Fruit fly (Drosophila melanogaster) whole organism, embryonic: ENCODE results near the gene CG15914.
A peak's percentile ranks its signal among the peaks of the same experiment; 100 is the strongest.

ENCODE experiments used
- Bgb ChIP-seq: fragments of 200-800 bp; sonication (Bioruptor generic); IDR thresholded peaks from 2 replicates; pipeline ENCODE4 v1.3.6; 2022; ENCODE audit warnings: missing biosample characterization, missing genetic modification characterization; ENCODE audit not compliant: partially characterized antibody
- CG10209 ChIP-seq: fragments of 200-800 bp; sonication (Bioruptor generic); optimal IDR thresholded peaks from 3 replicates; lab custom pipeline; 2017; ENCODE audit warnings: missing biosample characterization, mild to moderate bottlenecking, missing genetic modification characterization, missing genetic modification reagents
- CG11723 ChIP-seq: fragments of 200-800 bp; sonication (Bioruptor generic); optimal IDR thresholded peaks from 2 replicates; lab custom pipeline; 2017; ENCODE audit warnings: missing biosample characterization, mild to moderate bottlenecking, missing genetic modification characterization
- CG12071 ChIP-seq: fragments of 200-800 bp; sonication (Bioruptor generic); optimal IDR thresholded peaks from 3 replicates; lab custom pipeline; 2018; ENCODE audit warnings: missing biosample characterization, mild to moderate bottlenecking, missing genetic modification characterization
- CG1233 ChIP-seq: fragments of 200-800 bp; sonication (Bioruptor generic); optimal IDR thresholded peaks from 4 replicates; lab custom pipeline; 2018; ENCODE audit warnings: missing biosample characterization, mild to moderate bottlenecking, missing genetic modification characterization
- CG13287 ChIP-seq: fragments of 200-800 bp; sonication (Bioruptor generic); IDR thresholded peaks from 2 replicates; pipeline ENCODE4 v1.3.6; 2022; ENCODE audit warnings: missing biosample characterization, missing genetic modification characterization; ENCODE audit not compliant: partially characterized antibody
- CG14710 ChIP-seq: fragments of 200-800 bp; sonication (Bioruptor generic); optimal IDR thresholded peaks from 3 replicates; lab custom pipeline; 2019; ENCODE audit warnings: missing biosample characterization, mild to moderate bottlenecking, missing genetic modification characterization, moderate library complexity
- CG15601 ChIP-seq: fragments of 200-800 bp; sonication (Bioruptor generic); optimal IDR thresholded peaks from 3 replicates; lab custom pipeline; 2019; ENCODE audit warnings: missing biosample characterization, mild to moderate bottlenecking, missing genetic modification characterization, moderate library complexity
- CG1602 ChIP-seq: fragments of 200-800 bp; sonication (Bioruptor generic); optimal IDR thresholded peaks from 3 replicates; lab custom pipeline; 2016; ENCODE audit warnings: missing biosample characterization, missing genetic modification characterization
- CG18262 ChIP-seq: fragments of 200-800 bp; optimal IDR thresholded peaks from 3 replicates; lab custom pipeline; 2019; ENCODE audit warnings: missing biosample characterization, mild to moderate bottlenecking, missing genetic modification characterization, moderate library complexity
- CG18599 ChIP-seq: fragments of 200-800 bp; sonication (Bioruptor generic); optimal IDR thresholded peaks from 3 replicates; lab custom pipeline; 2017; ENCODE audit warnings: missing biosample characterization, missing genetic modification characterization, mild to moderate bottlenecking, moderate library complexity, missing genetic modification reagents
- CG2116 ChIP-seq: fragments of 200-800 bp; sonication (Bioruptor generic); optimal IDR thresholded peaks from 3 replicates; lab custom pipeline; 2018; ENCODE audit warnings: missing biosample characterization, mild to moderate bottlenecking, missing genetic modification characterization
- CG3163 ChIP-seq: fragments of 200-800 bp; sonication (Bioruptor generic); optimal IDR thresholded peaks from 3 replicates; lab custom pipeline; 2016; ENCODE audit warnings: missing biosample characterization, missing genetic modification characterization
- CG33557 ChIP-seq: fragments of 200-800 bp; sonication (Bioruptor generic); optimal IDR thresholded peaks from 2 replicates; lab custom pipeline; 2019; ENCODE audit warnings: missing biosample characterization, mild to moderate bottlenecking, missing genetic modification characterization, moderate library complexity
- CG3847 ChIP-seq: fragments of 200-800 bp; sonication (Bioruptor generic); IDR thresholded peaks from 2 replicates; pipeline ENCODE4 v1.3.6; 2022; ENCODE audit warnings: missing biosample characterization, missing genetic modification characterization
- CG4730 ChIP-seq: fragments of 200-800 bp; sonication (Bioruptor generic); IDR thresholded peaks from 2 replicates; pipeline ENCODE4 v1.3.6; 2022; ENCODE audit warnings: missing biosample characterization, missing genetic modification characterization
- CG7372 ChIP-seq: fragments of 200-800 bp; sonication (Bioruptor generic); IDR thresholded peaks from 2 replicates; pipeline ENCODE4 v1.3.6; 2022; ENCODE audit warnings: missing biosample characterization, missing genetic modification characterization
- CG7839 ChIP-seq: fragments of 200-800 bp; sonication (Bioruptor generic); optimal IDR thresholded peaks from 3 replicates; lab custom pipeline; 2018; ENCODE audit warnings: missing biosample characterization, mild to moderate bottlenecking, missing genetic modification characterization, moderate library complexity
- CG8478 ChIP-seq: fragments of >200 bp; optimal IDR thresholded peaks from 2 replicates; lab custom pipeline; 2018
- D19A ChIP-seq: fragments of 200-800 bp; optimal IDR thresholded peaks from 3 replicates; lab custom pipeline; 2019; ENCODE audit warnings: missing biosample characterization, mild to moderate bottlenecking, missing genetic modification characterization, moderate library complexity
- Dfd ChIP-seq, 2 experiments: fragments of >200 bp; optimal IDR thresholded peaks; 2 replicates each; lab custom pipeline; 2017; ENCODE audit warnings: missing biosample characterization in 2 of 2, missing genetic modification characterization in 2 of 2
- Doc3 ChIP-seq: fragments of 200-800 bp; sonication (Bioruptor generic); IDR thresholded peaks from 3 replicates; pipeline ENCODE4 v1.3.6; 2022; ENCODE audit warnings: missing biosample characterization, missing genetic modification characterization; ENCODE audit not compliant: partially characterized antibody
- Dref ChIP-seq: fragments of 200-800 bp; sonication (Bioruptor generic); IDR thresholded peaks from 2 replicates; pipeline ENCODE4 v1.3.6; 2022; ENCODE audit warnings: missing biosample characterization, missing genetic modification characterization
- HLHmδ ChIP-seq: fragments of 200-800 bp; sonication (Bioruptor generic); optimal IDR thresholded peaks from 2 replicates; lab custom pipeline; 2018; ENCODE audit warnings: missing biosample characterization, mild to moderate bottlenecking, missing genetic modification characterization, moderate library complexity
- Hr78 ChIP-seq, 2 experiments: fragments of 200-800 bp in 1 of 2; fragments of >200 bp in 1 of 2; sonication (Bioruptor generic) in 1 of 2; optimal IDR thresholded peaks; 2 replicates each; lab custom pipeline; 2017 to 2019; ENCODE audit warnings: missing biosample characterization in 2 of 2, missing genetic modification characterization in 2 of 2, mild to moderate bottlenecking in 1 of 2, moderate library complexity in 1 of 2
- MBD-R2 ChIP-seq: fragments of 200-800 bp; sonication (Bioruptor generic); IDR thresholded peaks from 2 replicates; pipeline ENCODE4 v1.3.6; 2022; ENCODE audit warnings: missing biosample characterization, missing genetic modification characterization
- Max ChIP-seq: fragments of 200-800 bp; sonication (Bioruptor generic); optimal IDR thresholded peaks from 2 replicates; lab custom pipeline; 2016; ENCODE audit warnings: missing biosample characterization, mild to moderate bottlenecking, missing genetic modification characterization
- Meics ChIP-seq: fragments of 200-800 bp; sonication (Bioruptor generic); optimal IDR thresholded peaks from 2 replicates; lab custom pipeline; 2017; ENCODE audit warnings: missing biosample characterization, mild to moderate bottlenecking, missing genetic modification characterization
- Ptx1 ChIP-seq: fragments of 200-800 bp; sonication (Bioruptor generic); IDR thresholded peaks from 2 replicates; pipeline ENCODE4 v1.3.6; 2022; ENCODE audit warnings: missing biosample characterization, missing genetic modification characterization
- Rfx ChIP-seq: fragments of 200-800 bp; sonication (Bioruptor generic); IDR thresholded peaks from 2 replicates; pipeline ENCODE4 v1.3.6; 2022; ENCODE audit warnings: missing biosample characterization, missing genetic modification characterization
- Scr ChIP-seq: fragments of 200-800 bp; sonication (Bioruptor generic); IDR thresholded peaks from 2 replicates; pipeline ENCODE4 v1.3.6; 2022; ENCODE audit warnings: missing biosample characterization, missing genetic modification characterization; ENCODE audit not compliant: partially characterized antibody
- Six4 ChIP-seq: fragments of 200-800 bp; sonication (Bioruptor generic); optimal IDR thresholded peaks from 2 replicates; lab custom pipeline; 2016; ENCODE audit warnings: missing biosample characterization, missing genetic modification characterization
- Ssrp ChIP-seq: fragments of 200-800 bp; sonication (Bioruptor generic); optimal IDR thresholded peaks from 2 replicates; lab custom pipeline; 2018; ENCODE audit warnings: missing biosample characterization, mild to moderate bottlenecking, missing genetic modification characterization, moderate library complexity
- Stat92E ChIP-seq, 3 experiments: fragments of >200 bp in 2 of 3; fragments of 200-800 bp in 1 of 3; sonication (Bioruptor generic) in 1 of 3; optimal IDR thresholded peaks; 2 replicates each; lab custom pipeline; 2017 to 2019; ENCODE audit warnings: missing biosample characterization in 3 of 3, missing genetic modification characterization in 3 of 3, mild to moderate bottlenecking in 1 of 3, moderate library complexity in 1 of 3
- az2 ChIP-seq: fragments of 200-800 bp; sonication (Bioruptor generic); optimal IDR thresholded peaks from 3 replicates; lab custom pipeline; 2016; ENCODE audit warnings: missing biosample characterization, missing genetic modification characterization
- bsh ChIP-seq, 2 experiments: fragments of 200-800 bp; sonication (Bioruptor generic); optimal IDR thresholded peaks; 2 replicates each; lab custom pipeline; 2017 to 2018; ENCODE audit warnings: mild to moderate bottlenecking in 2 of 2, missing biosample characterization in 2 of 2, missing genetic modification characterization in 2 of 2, moderate library complexity in 1 of 2
- btn ChIP-seq: fragments of 200-800 bp; sonication (Bioruptor generic); optimal IDR thresholded peaks from 2 replicates; lab custom pipeline; 2016; ENCODE audit warnings: missing biosample characterization, missing genetic modification characterization
- esg ChIP-seq: fragments of 200-800 bp; sonication (Bioruptor generic); conservative IDR thresholded peaks from 2 replicates; pipeline ENCODE4 v1.3.6; 2022; ENCODE audit warnings: missing biosample characterization, missing genetic modification characterization
- nmo ChIP-seq: fragments of 200-800 bp; sonication (Bioruptor generic); optimal IDR thresholded peaks from 2 replicates; lab custom pipeline; 2018; ENCODE audit warnings: missing biosample characterization, mild to moderate bottlenecking, missing genetic modification characterization, moderate library complexity
- pfk ChIP-seq: fragments of 200-800 bp; sonication (Bioruptor generic); optimal IDR thresholded peaks from 2 replicates; lab custom pipeline; 2018; ENCODE audit warnings: missing biosample characterization, mild to moderate bottlenecking, missing genetic modification characterization, moderate library complexity
- pzg ChIP-seq: fragments of 200-800 bp; sonication (Bioruptor generic); optimal IDR thresholded peaks from 3 replicates; lab custom pipeline; 2018; ENCODE audit warnings: missing biosample characterization, mild to moderate bottlenecking, missing genetic modification characterization, moderate library complexity
- sob ChIP-seq: fragments of 200-800 bp; sonication (Bioruptor generic); IDR thresholded peaks from 2 replicates; pipeline ENCODE4 v1.3.6; 2022; ENCODE audit warnings: missing biosample characterization, missing genetic modification characterization
- tll ChIP-seq, 2 experiments: fragments of 200-800 bp in 1 of 2; fragments of >200 bp in 1 of 2; sonication (Bioruptor generic) in 1 of 2; optimal IDR thresholded peaks; 2 replicates each; lab custom pipeline; 2017 to 2019; ENCODE audit warnings: missing biosample characterization in 2 of 2, missing genetic modification characterization in 2 of 2, mild to moderate bottlenecking in 1 of 2, moderate library complexity in 1 of 2
- twi ChIP-seq: fragments of 200-800 bp; optimal IDR thresholded peaks from 2 replicates; lab custom pipeline; 2019; ENCODE audit warnings: missing biosample characterization, mild to moderate bottlenecking, missing genetic modification characterization, moderate library complexity
- tx ChIP-seq: fragments of 200-800 bp; sonication (Bioruptor generic); optimal IDR thresholded peaks from 2 replicates; lab custom pipeline; 2016; ENCODE audit warnings: missing biosample characterization, missing genetic modification characterization
- wdn ChIP-seq: fragments of 200-800 bp; sonication (Bioruptor generic); IDR thresholded peaks from 2 replicates; pipeline ENCODE4 v1.3.6; 2022; ENCODE audit warnings: missing biosample characterization, missing genetic modification characterization
- zen ChIP-seq: fragments of 200-800 bp; sonication (Bioruptor generic); optimal IDR thresholded peaks from 3 replicates; lab custom pipeline; 2018; ENCODE audit warnings: missing biosample characterization, mild to moderate bottlenecking, missing genetic modification characterization, moderate library complexity

The CG15914 gene

DNA sequence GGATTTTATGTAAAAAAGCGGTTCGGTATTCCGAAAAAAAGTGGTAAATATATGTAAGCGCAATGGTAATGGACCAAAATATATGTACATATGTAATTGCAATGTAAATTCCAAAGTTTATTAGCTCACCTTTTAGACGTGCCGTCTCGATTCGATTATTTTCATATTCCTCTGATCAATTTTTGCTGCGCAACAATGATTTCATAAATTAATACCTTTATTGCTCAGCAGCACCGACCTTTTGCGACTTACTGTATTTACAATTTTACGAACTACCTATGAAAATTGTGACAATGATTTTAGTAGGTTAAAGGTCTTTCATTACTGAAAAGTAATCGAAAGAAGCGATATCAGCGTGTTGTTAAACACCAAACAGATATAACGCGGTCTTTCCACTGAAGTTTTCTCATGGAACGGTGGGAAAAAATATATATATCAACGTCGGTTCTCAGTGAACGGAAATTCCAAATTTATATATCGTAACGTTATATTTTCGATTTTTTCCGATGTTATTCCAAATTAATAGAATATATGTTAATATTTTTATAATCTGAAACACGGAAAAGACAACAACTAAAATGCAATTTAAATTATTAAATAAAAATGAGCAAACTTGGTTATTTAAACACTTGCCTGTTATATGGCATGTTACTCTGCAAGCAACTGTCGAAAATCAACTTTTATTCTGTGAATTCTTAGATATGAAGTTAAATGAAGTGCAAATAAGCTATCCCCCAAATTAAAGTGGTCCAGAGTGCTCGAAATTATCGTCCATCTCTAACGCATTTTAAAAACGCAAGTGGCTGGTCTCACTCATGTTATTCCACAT, 36.8 kb downstream of the CG15914 start, which contains the start of the genes MSBP and CG15916:
TSS of gene MSBP (minus strand) at position 330 of the 829 bp plus-strand sequence.
TSS of gene CG15916 (plus strand) at position 810 of the 829 bp plus-strand sequence.
- TF ChIP-seq MBD-R2 (GFP tag; lab: Robert Waterston, UW) (peak; percentile 11; the same call in 1 of the 2 replicates), Ssrp (tag; lab: Kevin White, UChicago) (peak; percentile 53), CG1233 (GFP tag; lab: Kevin White, UChicago) (peak; percentile 31), tll (GFP tag; optimal IDR thresholded peaks at IDR 0.05; lab: Kevin White, UChicago) (no peak), nmo (GFP tag; lab: Kevin White, UChicago) (peak; percentile 70), Scr (peak; percentile 30; the same call in 1 of the 2 replicates), CG2116 (GFP tag; lab: Kevin White, UChicago) (peak; percentile 38), CG10209 (GFP tag; lab: Kevin White, UChicago) (peak; percentile 57), CG14710 (tag; lab: Kevin White, UChicago) (peak; percentile 66), D19A (tag; lab: Kevin White, UChicago) (peak; percentile 1), CG3847 (GFP tag; lab: Robert Waterston, UW) (peak; percentile 32; the same call in 1 of the 2 replicates), Doc3 (GFP tag; lab: Robert Waterston, UW) (no peak), bsh (GFP tag; optimal IDR thresholded peaks at IDR 0.05; lab: Kevin White, UChicago) (peak in 1 of 2 experiments; percentile 33), HLHmδ (no peak), zen (tag; lab: Kevin White, UChicago) (peak; percentile 9), az2 (GFP tag; lab: Kevin White, UChicago) (peak; percentile 9), CG11723 (GFP tag; lab: Kevin White, UChicago) (peak; percentile 61), Stat92E (GFP tag; optimal IDR thresholded peaks at IDR 0.05; lab: Kevin White, UChicago) (no peak), Bgb (GFP tag; lab: Robert Waterston, UW) (no peak; the same call in 1 of the 2 replicates), Hr78 (GFP tag; optimal IDR thresholded peaks at IDR 0.05; lab: Kevin White, UChicago) (peak in 1 of 2 experiments; percentile 87), wdn (GFP tag; lab: Robert Waterston, UW) (no peak), CG18599 (GFP tag; lab: Kevin White, UChicago) (peak; percentile 13), Max (GFP tag; lab: Kevin White, UChicago) (peak; percentile 12), CG1602 (GFP tag; lab: Kevin White, UChicago) (peak; percentile 13), sob (GFP tag; lab: Robert Waterston, UW) (no peak), CG3163 (GFP tag; lab: Kevin White, UChicago) (no peak), CG7839 (tag; lab: Kevin White, UChicago) (peak; percentile 45), Rfx (GFP tag; lab: Robert Waterston, UW) (peak; percentile 49; the same call in 1 of the 2 replicates), CG12071 (GFP tag; lab: Kevin White, UChicago) (no peak), tx (GFP tag; lab: Kevin White, UChicago) (no peak), CG7372 (GFP tag; lab: Robert Waterston, UW) (peak; percentile 20; the same call in 1 of the 2 replicates), Ptx1 (GFP tag; lab: Robert Waterston, UW) (peak; percentile 27; the same call in 1 of the 2 replicates), Meics (peak; percentile 45), Dref (peak; percentile 61), CG15601 (tag; lab: Kevin White, UChicago) (peak; percentile 12), pzg (GFP tag; lab: Kevin White, UChicago) (peak; percentile 20), pfk (peak; percentile 76), Dfd (GFP tag; optimal IDR thresholded peaks at IDR 0.05; lab: Kevin White, UChicago) (peak in 1 of 2 experiments; percentile 3), btn (no peak), esg (GFP tag; lab: Robert Waterston, UW) (peak; percentile 33; the same call in 1 of the 2 replicates), twi (tag; lab: Kevin White, UChicago) (peak; percentile 14), CG4730 (no peak), CG33557 (GFP tag; lab: Kevin White, UChicago) (peak; percentile 18), CG8478 (lab: Kevin White, UChicago) (no peak), Six4 (peak; percentile 26), CG13287 (GFP tag; lab: Robert Waterston, UW) (peak; percentile 13; the same call in 1 of the 2 replicates), CG18262 (tag; lab: Kevin White, UChicago) (peak; percentile 48)
